Fruit fly (Drosophila melanogaster) whole organism, embryonic: ENCODE measurements around the gene Ns4.

Experiments
- CG12391 ChIP-seq: fragments of 200-800 bp; sonication (Bioruptor generic); optimal IDR thresholded peaks from 3 replicates; lab custom pipeline; 2018; ENCODE audit warnings: missing biosample characterization, mild to moderate bottlenecking, missing genetic modification characterization, moderate library complexity
- CG13894 ChIP-seq: fragments of 200-800 bp; sonication (Bioruptor generic); optimal IDR thresholded peaks from 3 replicates; lab custom pipeline; 2018; ENCODE audit warnings: missing biosample characterization, mild to moderate bottlenecking, missing genetic modification characterization, moderate library complexity
- CG7372 ChIP-seq: fragments of 200-800 bp; sonication (Bioruptor generic); IDR thresholded peaks from 2 replicates; pipeline ENCODE4 v1.3.6; 2022; ENCODE audit warnings: missing biosample characterization, missing genetic modification characterization
- CG7928 ChIP-seq: fragments of 200-800 bp; sonication (Bioruptor generic); optimal IDR thresholded peaks from 2 replicates; lab custom pipeline; 2017; ENCODE audit warnings: missing biosample characterization, mild to moderate bottlenecking, missing genetic modification characterization
- D19B ChIP-seq: fragments of 200-800 bp; sonication (Bioruptor generic); optimal IDR thresholded peaks from 2 replicates; lab custom pipeline; 2017; ENCODE audit warnings: missing biosample characterization, mild to moderate bottlenecking, missing genetic modification characterization
- HLH3B ChIP-seq: fragments of 200-800 bp; sonication (Bioruptor generic); IDR thresholded peaks from 2 replicates; pipeline ENCODE4 v1.3.6; 2022; ENCODE audit warnings: missing biosample characterization, missing genetic modification characterization
- Hr39 ChIP-seq: fragments of >200 bp; optimal IDR thresholded peaks from 2 replicates; lab custom pipeline; 2017
- Meics ChIP-seq: fragments of 200-800 bp; sonication (Bioruptor generic); optimal IDR thresholded peaks from 2 replicates; lab custom pipeline; 2017; ENCODE audit warnings: missing biosample characterization, mild to moderate bottlenecking, missing genetic modification characterization
- Xbp1 ChIP-seq: fragments of 200-800 bp; sonication (Bioruptor generic); optimal IDR thresholded peaks from 3 replicates; lab custom pipeline; 2016; ENCODE audit warnings: missing biosample characterization, mild to moderate bottlenecking, missing genetic modification characterization
- Xrp1 ChIP-seq: fragments of 200-800 bp; sonication (Bioruptor generic); IDR thresholded peaks from 2 replicates; pipeline ENCODE4 v1.3.6; 2022; ENCODE audit warnings: missing biosample characterization, missing genetic modification characterization
- ewg ChIP-seq: fragments of 200-800 bp; sonication (Bioruptor generic); optimal IDR thresholded peaks from 3 replicates; lab custom pipeline; 2017; ENCODE audit warnings: mild to moderate bottlenecking, missing biosample characterization, missing genetic modification reagents, missing genetic modification characterization
- run ChIP-seq: fragments of 200-800 bp; sonication (Bioruptor generic); optimal IDR thresholded peaks from 3 replicates; lab custom pipeline; 2018; ENCODE audit warnings: missing biosample characterization, mild to moderate bottlenecking, missing genetic modification characterization
- unpg ChIP-seq: fragments of 200-800 bp; sonication (Bioruptor generic); optimal IDR thresholded peaks from 3 replicates; lab custom pipeline; 2018; ENCODE audit warnings: missing biosample characterization, mild to moderate bottlenecking, missing genetic modification characterization, moderate library complexity
- vvl ChIP-seq: fragments of 200-800 bp; sonication (Bioruptor generic); IDR thresholded peaks from 2 replicates; pipeline ENCODE4 v1.3.6; 2022; ENCODE audit warnings: missing biosample characterization, missing genetic modification characterization

DNA sequence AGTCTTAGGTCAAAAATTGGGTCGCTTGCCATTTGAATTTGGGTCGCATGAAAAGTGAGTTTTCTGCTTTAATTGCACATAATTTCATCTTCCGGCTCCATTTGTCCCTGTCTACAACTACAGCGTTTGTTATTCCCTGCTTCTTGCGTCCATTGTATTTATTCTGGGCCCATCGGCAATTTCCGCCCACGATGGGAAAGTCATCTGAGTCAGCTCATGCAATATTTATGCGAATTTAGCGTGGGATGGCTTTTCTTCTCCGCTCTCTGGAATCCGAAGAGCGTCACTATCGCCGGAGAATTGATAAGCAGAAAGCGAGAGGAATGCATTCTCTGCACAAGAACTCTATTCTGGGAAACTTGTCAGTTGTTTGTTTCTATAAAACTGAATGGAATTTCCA is 40.2 kb downstream of the Ns4 start:
- TF ChIP-seq ewg (GFP tag; lab: Kevin White, UChicago) (no peak), run (tag; lab: Kevin White, UChicago) (no peak), vvl (no peak), HLH3B (GFP tag; lab: Robert Waterston, UW) (no peak), Xbp1 (no peak), Xrp1 (GFP tag; lab: Robert Waterston, UW) (no peak), CG13894 (tag; lab: Kevin White, UChicago) (no peak), unpg (GFP tag; lab: Kevin White, UChicago) (no peak), CG7928 (GFP tag; lab: Kevin White, UChicago) (no peak), Hr39 (lab: Kevin White, UChicago) (no peak), D19B (no peak), CG12391 (tag; lab: Kevin White, UChicago) (no peak), Meics (GFP tag; lab: Kevin White, UChicago) (no peak), CG7372 (GFP tag; lab: Robert Waterston, UW) (no peak)
